Worm (Caenorhabditis elegans) whole organism, midembryonic: ENCODE measurements around the gene ins-37.

Experiments used
- T22C8.4 ChIP-seq: fragments of 200-800 bp; sonication (Bioruptor generic); IDR thresholded peaks from 2 replicates; pipeline ENCODE4 v1.3.6; 2022; ENCODE audit warnings: missing genetic modification characterization, missing compliant biosample characterization
- cog-1 ChIP-seq: sonication (generic microtip); optimal IDR thresholded peaks from 2 replicates; lab custom pipeline; 2016; ENCODE audit warnings: missing genetic modification characterization, missing compliant biosample characterization
- flt-1 ChIP-seq: fragments of 200-800 bp; sonication (Bioruptor generic); IDR thresholded peaks from 2 replicates; pipeline ENCODE4 v1.3.6; 2022; ENCODE audit warnings: missing genetic modification characterization, missing compliant biosample characterization
- klf-2 ChIP-seq: fragments of 200-800 bp; sonication (Bioruptor generic); conservative IDR thresholded peaks from 2 replicates; pipeline ENCODE4 v1.3.6; 2022; ENCODE audit warnings: missing genetic modification reagents, missing genetic modification characterization, missing compliant biosample characterization
- med-1 ChIP-seq: sonication (generic microtip); optimal IDR thresholded peaks from 2 replicates; lab custom pipeline; 2017; ENCODE audit warnings: missing genetic modification characterization, mild to moderate bottlenecking, missing compliant biosample characterization, antibody characterized with exemption, missing genetic modification reagents; ENCODE audit not compliant: insufficient read depth
- ref-1 ChIP-seq: fragments of 200-800 bp; sonication (Bioruptor generic); conservative IDR thresholded peaks from 2 replicates; pipeline ENCODE4 v1.3.6; 2022; ENCODE audit warnings: missing genetic modification reagents, missing genetic modification characterization, missing compliant biosample characterization
- tab-1 ChIP-seq: fragments of 200-800 bp; sonication (Bioruptor generic); IDR thresholded peaks from 2 replicates; pipeline ENCODE4 v1.3.6; 2022; ENCODE audit warnings: missing genetic modification characterization, missing compliant biosample characterization
- ztf-23 ChIP-seq: fragments of 200-800 bp; sonication (Bioruptor generic); IDR thresholded peaks from 2 replicates; pipeline ENCODE4 v1.3.6; 2022; ENCODE audit warnings: missing genetic modification reagents, missing genetic modification characterization, missing compliant biosample characterization
- ztf-29 ChIP-seq: fragments of 200-800 bp; sonication (Bioruptor generic); IDR thresholded peaks from 2 replicates; pipeline ENCODE4 v1.3.6; 2022; ENCODE audit warnings: missing genetic modification reagents, missing genetic modification characterization, missing compliant biosample characterization

ins-37 gene

ce11 chrII:13855352-13855751, 19.4 kb upstream of the ins-37 start:
- no peak for TF ChIP-seq ztf-23 (GFP tag; lab: Robert Waterston, UW)
- no peak for TF ChIP-seq ref-1
- no peak for TF ChIP-seq T22C8.4 (GFP tag; lab: Robert Waterston, UW)
- no peak for TF ChIP-seq med-1 (GFP tag; lab: Kevin White, UChicago)
- TF ChIP-seq tab-1 (GFP tag; lab: Robert Waterston, UW) = no peak
- TF ChIP-seq ztf-29 (GFP tag; lab: Robert Waterston, UW) = no peak
- no peak for TF ChIP-seq klf-2
- TF ChIP-seq flt-1 (GFP tag; lab: Robert Waterston, UW) = no peak
- no peak for TF ChIP-seq cog-1 (tag; lab: Kevin White, UChicago)

- TF ChIP-seq ref-1 = no peak
- no peak for TF ChIP-seq T22C8.4 (GFP tag; lab: Robert Waterston, UW)
- TF ChIP-seq cog-1 (tag; lab: Kevin White, UChicago) = no peak
- no peak for TF ChIP-seq klf-2
Observed at ce11 chrII:13852004-13852403, 16.1 kb upstream of the ins-37 start, which contains the start of gene F08G2.8. F08G2.8 (plus strand) TSS chrII:13852304.

- TF ChIP-seq tab-1 (GFP tag; lab: Robert Waterston, UW) (no peak), ztf-23 (GFP tag; lab: Robert Waterston, UW) (0 out of 2 replicates have a peak, but pooled peaks have one; percentile 57), cog-1 (tag; lab: Kevin White, UChicago) (peak; percentile 0)
Observed at ce11 chrII:13847366-13847765, 11.5 kb upstream of the ins-37 start.

- no peak for TF ChIP-seq klf-2
- TF ChIP-seq T22C8.4 (GFP tag; lab: Robert Waterston, UW) = no peak
- TF ChIP-seq cog-1 (tag; lab: Kevin White, UChicago) = no peak
- TF ChIP-seq med-1 (GFP tag; lab: Kevin White, UChicago) = no peak
- TF ChIP-seq ztf-29 (GFP tag; lab: Robert Waterston, UW) = no peak
- TF ChIP-seq ref-1 = no peak
- no peak for TF ChIP-seq ztf-23 (GFP tag; lab: Robert Waterston, UW)
- no peak for TF ChIP-seq tab-1 (GFP tag; lab: Robert Waterston, UW)
- TF ChIP-seq flt-1 (GFP tag; lab: Robert Waterston, UW) = no peak
Observed at ce11 chrII:13846018-13846417, 10.1 kb upstream of the ins-37 start.

- no peak for TF ChIP-seq tab-1 (GFP tag; lab: Robert Waterston, UW)
- no peak for TF ChIP-seq T22C8.4 (GFP tag; lab: Robert Waterston, UW)
- TF ChIP-seq ref-1 = no peak
- TF ChIP-seq med-1 (GFP tag; lab: Kevin White, UChicago) = no peak
- TF ChIP-seq flt-1 (GFP tag; lab: Robert Waterston, UW) = no peak
- TF ChIP-seq cog-1 (tag; lab: Kevin White, UChicago) = no peak
- no peak for TF ChIP-seq ztf-23 (GFP tag; lab: Robert Waterston, UW)
- no peak for TF ChIP-seq klf-2
- no peak for TF ChIP-seq ztf-29 (GFP tag; lab: Robert Waterston, UW)
Observed at ce11 chrII:13842340-13842739, 6.4 kb upstream of the ins-37 start.

- TF ChIP-seq ztf-23 (GFP tag; lab: Robert Waterston, UW) (no peak), ztf-29 (GFP tag; lab: Robert Waterston, UW) (peak; percentile 29; the same call in 1 of the 2 replicates)
Observed at ce11 chrII:13841106-13841854, 5.4 kb upstream of the ins-37 start, which contains the start of gene F08G2.7. F08G2.7 (minus strand) TSS chrII:13841156.

- TF ChIP-seq ztf-29 (GFP tag; lab: Robert Waterston, UW) = no peak
- TF ChIP-seq ztf-23 (GFP tag; lab: Robert Waterston, UW) = no peak
- no peak for TF ChIP-seq flt-1 (GFP tag; lab: Robert Waterston, UW)
- no peak for TF ChIP-seq cog-1 (tag; lab: Kevin White, UChicago)
- TF ChIP-seq klf-2 = no peak
- no peak for TF ChIP-seq T22C8.4 (GFP tag; lab: Robert Waterston, UW)
- no peak for TF ChIP-seq med-1 (GFP tag; lab: Kevin White, UChicago)
- TF ChIP-seq tab-1 (GFP tag; lab: Robert Waterston, UW) = no peak
- TF ChIP-seq ref-1 = no peak
Observed at ce11 chrII:13839454-13839853, 3.5 kb upstream of the ins-37 start.

- TF ChIP-seq med-1 (GFP tag; lab: Kevin White, UChicago) (no peak), klf-2 (no peak), cog-1 (tag; lab: Kevin White, UChicago) (no peak), ztf-29 (GFP tag; lab: Robert Waterston, UW) (no peak), tab-1 (GFP tag; lab: Robert Waterston, UW) (no peak), ref-1 (no peak), T22C8.4 (GFP tag; lab: Robert Waterston, UW) (no peak), flt-1 (GFP tag; lab: Robert Waterston, UW) (no peak), ztf-23 (GFP tag; lab: Robert Waterston, UW) (no peak)
Observed at ce11 chrII:13838403-13838802, 2.5 kb upstream of the ins-37 start.

- peak; percentile 92 for TF ChIP-seq flt-1 (GFP tag; lab: Robert Waterston, UW)
- peak; percentile 74 for TF ChIP-seq ref-1
- peak; percentile 79 for TF ChIP-seq ztf-29 (GFP tag; lab: Robert Waterston, UW)
- TF ChIP-seq tab-1 (GFP tag; lab: Robert Waterston, UW) = peak; percentile 90
- TF ChIP-seq klf-2 = peak; percentile 84
- peak; percentile 31 for TF ChIP-seq med-1 (GFP tag; lab: Kevin White, UChicago)
- peak; percentile 73 for TF ChIP-seq cog-1 (tag; lab: Kevin White, UChicago)
- peak; percentile 83 for TF ChIP-seq T22C8.4 (GFP tag; lab: Robert Waterston, UW)
- TF ChIP-seq ztf-23 (GFP tag; lab: Robert Waterston, UW) = peak; percentile 91
Observed at ce11 chrII:13834380-13835194, 1.3 kb downstream of the ins-37 start.
